Fruit fly (Drosophila melanogaster) whole organism, embryonic: ENCODE data around the gene CG6294.

Experiments
- Adf1 ChIP-seq: fragments of 200-800 bp; sonication (Bioruptor generic); IDR thresholded peaks from 2 replicates; pipeline ENCODE4 v1.3.6; 2022; ENCODE audit warnings: missing biosample characterization, missing genetic modification characterization
- Bgb ChIP-seq: fragments of 200-800 bp; sonication (Bioruptor generic); IDR thresholded peaks from 2 replicates; pipeline ENCODE4 v1.3.6; 2022; ENCODE audit warnings: missing biosample characterization, missing genetic modification characterization; ENCODE audit not compliant: partially characterized antibody
- CG10274 ChIP-seq: fragments of 200-800 bp; sonication (Bioruptor generic); optimal IDR thresholded peaks from 3 replicates; lab custom pipeline; 2017; ENCODE audit warnings: missing biosample characterization, mild to moderate bottlenecking, missing genetic modification characterization
- CG12236 ChIP-seq: fragments of 200-800 bp; sonication (Bioruptor generic); optimal IDR thresholded peaks from 2 replicates; lab custom pipeline; 2016; ENCODE audit warnings: missing biosample characterization, missing genetic modification characterization
- CG12299 ChIP-seq: fragments of 200-800 bp; sonication (Bioruptor generic); optimal IDR thresholded peaks from 2 replicates; lab custom pipeline; 2018; ENCODE audit warnings: missing biosample characterization, mild to moderate bottlenecking, missing genetic modification characterization
- CG12744 ChIP-seq: fragments of 200-800 bp; sonication (Bioruptor generic); optimal IDR thresholded peaks from 2 replicates; lab custom pipeline; 2016; ENCODE audit warnings: missing biosample characterization, missing genetic modification characterization
- CG13287 ChIP-seq: fragments of 200-800 bp; sonication (Bioruptor generic); IDR thresholded peaks from 2 replicates; pipeline ENCODE4 v1.3.6; 2022; ENCODE audit warnings: missing biosample characterization, missing genetic modification characterization; ENCODE audit not compliant: partially characterized antibody
- CG14014 ChIP-seq: fragments of 200-800 bp; sonication (Bioruptor generic); IDR thresholded peaks from 2 replicates; pipeline ENCODE4 v1.3.6; 2022; ENCODE audit warnings: missing biosample characterization, missing genetic modification characterization
- CG15601 ChIP-seq: fragments of 200-800 bp; sonication (Bioruptor generic); optimal IDR thresholded peaks from 3 replicates; lab custom pipeline; 2019; ENCODE audit warnings: missing biosample characterization, mild to moderate bottlenecking, missing genetic modification characterization, moderate library complexity
- CG17612 ChIP-seq: fragments of 200-800 bp; sonication (Bioruptor generic); IDR thresholded peaks from 2 replicates; pipeline ENCODE4 v1.3.6; 2022; ENCODE audit warnings: missing biosample characterization, missing genetic modification characterization
- CG18011 ChIP-seq: fragments of 200-800 bp; sonication (Bioruptor generic); optimal IDR thresholded peaks from 2 replicates; lab custom pipeline; 2017; ENCODE audit warnings: missing biosample characterization, missing genetic modification characterization, mild to moderate bottlenecking, moderate library complexity, missing genotype
- CG18476 ChIP-seq: fragments of 200-800 bp; sonication (Bioruptor generic); optimal IDR thresholded peaks from 2 replicates; lab custom pipeline; 2016; ENCODE audit warnings: missing biosample characterization, mild to moderate bottlenecking, missing genetic modification characterization
- CG31388 ChIP-seq: fragments of 200-800 bp; sonication (Bioruptor generic); optimal IDR thresholded peaks from 2 replicates; lab custom pipeline; 2016; ENCODE audit warnings: missing biosample characterization, missing genetic modification characterization
- CG32532 ChIP-seq: fragments of 200-800 bp; sonication (Bioruptor generic); IDR thresholded peaks from 2 replicates; pipeline ENCODE4 v1.3.6; 2022; ENCODE audit warnings: missing biosample characterization, missing genetic modification characterization
- CG34376 ChIP-seq: fragments of 200-800 bp; sonication (Bioruptor generic); optimal IDR thresholded peaks from 2 replicates; lab custom pipeline; 2018; ENCODE audit warnings: missing biosample characterization, mild to moderate bottlenecking, missing genetic modification characterization
- CG34422 ChIP-seq: fragments of 200-800 bp; sonication (Bioruptor generic); IDR thresholded peaks from 3 replicates; pipeline ENCODE4 v1.3.6; 2022; ENCODE audit warnings: missing biosample characterization, missing genetic modification characterization
- CG6683 ChIP-seq: fragments of 200-800 bp; sonication (Bioruptor generic); optimal IDR thresholded peaks from 2 replicates; lab custom pipeline; 2017; ENCODE audit warnings: missing biosample characterization, mild to moderate bottlenecking, missing genetic modification characterization, missing genetic modification reagents
- CG8478 ChIP-seq: fragments of >200 bp; optimal IDR thresholded peaks from 2 replicates; lab custom pipeline; 2018
- CG8765 ChIP-seq: fragments of 200-800 bp; sonication (Bioruptor generic); IDR thresholded peaks from 2 replicates; pipeline ENCODE4 v1.3.6; 2022; ENCODE audit warnings: missing biosample characterization, missing genetic modification characterization
- CG9437 ChIP-seq: fragments of 200-800 bp; sonication (Bioruptor generic); optimal IDR thresholded peaks from 2 replicates; lab custom pipeline; 2018; ENCODE audit warnings: missing biosample characterization, mild to moderate bottlenecking, missing genetic modification characterization
- Deaf1 ChIP-seq: fragments of 200-800 bp; optimal IDR thresholded peaks from 3 replicates; lab custom pipeline; 2019; ENCODE audit warnings: missing biosample characterization, mild to moderate bottlenecking, missing genetic modification characterization, moderate library complexity
- Ets97D ChIP-seq: fragments of 200-800 bp; sonication (Bioruptor generic); optimal IDR thresholded peaks from 3 replicates; lab custom pipeline; 2016; ENCODE audit warnings: missing biosample characterization, missing genetic modification characterization
- GATAe ChIP-seq: fragments of 200-800 bp; sonication (Bioruptor generic); conservative IDR thresholded peaks from 2 replicates; pipeline ENCODE4 v1.3.6; 2022; ENCODE audit warnings: missing biosample characterization, missing genetic modification characterization
- HmgZ ChIP-seq: fragments of 200-800 bp; sonication (Bioruptor generic); optimal IDR thresholded peaks from 2 replicates; lab custom pipeline; 2018; ENCODE audit warnings: missing biosample characterization, mild to moderate bottlenecking, missing genetic modification characterization
- Rfx ChIP-seq: fragments of 200-800 bp; sonication (Bioruptor generic); IDR thresholded peaks from 2 replicates; pipeline ENCODE4 v1.3.6; 2022; ENCODE audit warnings: missing biosample characterization, missing genetic modification characterization
- Scr ChIP-seq: fragments of 200-800 bp; sonication (Bioruptor generic); IDR thresholded peaks from 2 replicates; pipeline ENCODE4 v1.3.6; 2022; ENCODE audit warnings: missing biosample characterization, missing genetic modification characterization; ENCODE audit not compliant: partially characterized antibody
- Side ChIP-seq: fragments of 200-800 bp; sonication (Bioruptor generic); optimal IDR thresholded peaks from 2 replicates; lab custom pipeline; 2016; ENCODE audit warnings: missing biosample characterization, missing genetic modification characterization
- Sry-δ ChIP-seq: fragments of 200-800 bp; sonication (Bioruptor generic); optimal IDR thresholded peaks from 2 replicates; lab custom pipeline; 2016; ENCODE audit warnings: missing biosample characterization, missing genetic modification characterization
- Trl ChIP-seq, 3 experiments: fragments of >200 bp in 2 of 3; fragments of 200-800 bp in 1 of 3; sonication (Bioruptor generic) in 1 of 3; optimal IDR thresholded peaks; 2 replicates in 1 of 3; 3 replicates in 2 of 3; lab custom pipeline; 2016 to 2017; ENCODE audit warnings: missing biosample characterization in 1 of 3, missing genetic modification characterization in 1 of 3
- amos ChIP-seq: fragments of 200-800 bp; sonication (Bioruptor generic); IDR thresholded peaks from 2 replicates; pipeline ENCODE4 v1.3.6; 2022; ENCODE audit warnings: missing biosample characterization, missing genetic modification characterization; ENCODE audit not compliant: partially characterized antibody
- crol ChIP-seq: fragments of 200-800 bp; sonication (Bioruptor generic); IDR thresholded peaks from 2 replicates; pipeline ENCODE4 v1.3.6; 2022; ENCODE audit warnings: missing biosample characterization, missing genetic modification characterization
- crp ChIP-seq, 2 experiments: fragments of 200-800 bp; sonication (Bioruptor generic); optimal IDR thresholded peaks; 2 replicates in 1 of 2; 3 replicates in 1 of 2; lab custom pipeline; 2017; ENCODE audit warnings: missing biosample characterization in 2 of 2, missing genetic modification characterization in 2 of 2, mild to moderate bottlenecking in 1 of 2, moderate library complexity in 1 of 2
- cwo ChIP-seq: fragments of 200-800 bp; sonication (Bioruptor generic); optimal IDR thresholded peaks from 3 replicates; lab custom pipeline; 2017; ENCODE audit warnings: missing biosample characterization, missing genetic modification characterization, mild to moderate bottlenecking, moderate library complexity, missing genetic modification reagents
- da ChIP-seq: fragments of 200-800 bp; sonication (Bioruptor generic); optimal IDR thresholded peaks from 2 replicates; lab custom pipeline; 2016; ENCODE audit warnings: missing biosample characterization, missing genetic modification characterization
- dpn ChIP-seq, 2 experiments: fragments of 200-800 bp; sonication (Bioruptor generic); optimal IDR thresholded peaks; 3 replicates each; lab custom pipeline; 2016; ENCODE audit warnings: missing biosample characterization in 2 of 2, missing genetic modification characterization in 2 of 2
- grau ChIP-seq: fragments of 200-800 bp; optimal IDR thresholded peaks from 3 replicates; lab custom pipeline; 2019; ENCODE audit warnings: missing biosample characterization, mild to moderate bottlenecking, missing genetic modification characterization, moderate library complexity
- hbn ChIP-seq: fragments of 200-800 bp; sonication (Bioruptor generic); IDR thresholded peaks from 2 replicates; pipeline ENCODE4 v1.3.6; 2022; ENCODE audit warnings: missing biosample characterization, missing genetic modification characterization; ENCODE audit not compliant: partially characterized antibody
- kni ChIP-seq: fragments of 200-800 bp; sonication (Bioruptor generic); optimal IDR thresholded peaks from 3 replicates; lab custom pipeline; 2017; ENCODE audit warnings: mild to moderate bottlenecking, missing biosample characterization, missing genetic modification reagents, missing genetic modification characterization
- nerfin-1 ChIP-seq: fragments of 200-800 bp; sonication (Bioruptor generic); optimal IDR thresholded peaks from 3 replicates; lab custom pipeline; 2019; ENCODE audit warnings: missing biosample characterization, mild to moderate bottlenecking, missing genetic modification characterization, moderate library complexity
- odd ChIP-seq: fragments of 200-800 bp; sonication (Bioruptor generic); optimal IDR thresholded peaks from 2 replicates; lab custom pipeline; 2017; ENCODE audit warnings: missing biosample characterization, mild to moderate bottlenecking, missing genetic modification characterization
- pan ChIP-seq, 4 experiments: fragments of >200 bp in 3 of 4; fragments of 200-800 bp in 1 of 4; sonication (Bioruptor generic) in 1 of 4; optimal IDR thresholded peaks in 3 of 4; IDR thresholded peaks in 1 of 4; 2 replicates each; pipeline versions ENCODE4 v1.3.6 to Lab custom; 2017 to 2022; ENCODE audit warnings: missing biosample characterization in 2 of 4, missing genetic modification characterization in 2 of 4, mixed read lengths in 1 of 4
- pros ChIP-seq: fragments of 200-800 bp; sonication (Bioruptor generic); optimal IDR thresholded peaks from 3 replicates; lab custom pipeline; 2019; ENCODE audit warnings: missing biosample characterization, mild to moderate bottlenecking, missing genetic modification characterization, moderate library complexity
- sqz ChIP-seq: fragments of 200-800 bp; sonication (Bioruptor generic); optimal IDR thresholded peaks from 3 replicates; lab custom pipeline; 2018; ENCODE audit warnings: missing biosample characterization, mild to moderate bottlenecking, missing genetic modification characterization
- sug ChIP-seq: fragments of 200-800 bp; optimal IDR thresholded peaks from 2 replicates; lab custom pipeline; 2019; ENCODE audit warnings: missing biosample characterization, mild to moderate bottlenecking, missing genetic modification characterization, moderate library complexity
- tin ChIP-seq: fragments of 200-800 bp; sonication (Bioruptor generic); optimal IDR thresholded peaks from 3 replicates; lab custom pipeline; 2016; ENCODE audit warnings: missing biosample characterization, missing genetic modification characterization
- tup ChIP-seq: fragments of 200-800 bp; sonication (Bioruptor generic); optimal IDR thresholded peaks from 2 replicates; lab custom pipeline; 2016; ENCODE audit warnings: missing biosample characterization, mild to moderate bottlenecking, missing genetic modification characterization, moderate library complexity
- vnd ChIP-seq: fragments of 200-800 bp; sonication (Bioruptor generic); IDR thresholded peaks from 3 replicates; pipeline ENCODE4 v1.3.6; 2022; ENCODE audit warnings: missing biosample characterization, missing genetic modification characterization; ENCODE audit not compliant: partially characterized antibody
- yki ChIP-seq: fragments of >200 bp; optimal IDR thresholded peaks from 3 replicates; lab custom pipeline; 2018
- zfh2 ChIP-seq: fragments of 200-800 bp; sonication (Bioruptor generic); optimal IDR thresholded peaks from 2 replicates; lab custom pipeline; 2016; ENCODE audit warnings: missing biosample characterization, missing genetic modification characterization

Gene CG6294

DNA sequence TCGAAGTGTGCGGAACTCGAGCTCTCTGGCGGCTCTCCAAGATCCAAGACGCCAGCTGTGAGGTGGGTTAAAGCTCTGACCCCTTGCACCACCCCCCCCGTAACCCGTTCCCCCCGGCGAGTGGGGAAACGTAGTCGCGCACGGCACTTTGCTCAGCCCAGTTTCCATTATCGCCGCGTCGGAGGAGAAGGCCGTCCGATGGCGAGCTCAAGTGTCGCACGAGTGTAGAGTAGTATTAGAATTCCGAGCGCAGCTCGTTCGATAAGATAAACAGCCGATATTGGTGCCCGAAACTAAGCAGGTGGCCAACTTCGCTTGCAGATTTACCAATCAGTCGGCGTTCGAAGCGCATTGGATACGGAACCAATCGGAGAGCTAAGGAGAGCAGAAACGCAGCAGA, 2.9 kb downstream of the CG6294 start:
- TF ChIP-seq CG12236 (GFP tag; lab: Kevin White, UChicago): no peak
- TF ChIP-seq grau (tag; lab: Kevin White, UChicago): no peak
- TF ChIP-seq CG13287 (GFP tag; lab: Robert Waterston, UW): peak; percentile 14; the same call in 1 of the 2 replicates
- TF ChIP-seq Bgb: peak; percentile 41; the same call in 1 of the 2 replicates
- peak; percentile 68 for TF ChIP-seq sug
- no peak for TF ChIP-seq CG8478 (lab: Kevin White, UChicago)
- no peak for TF ChIP-seq Ets97D (GFP tag; lab: Kevin White, UChicago)
- TF ChIP-seq Sry-δ: no peak
- no peak for TF ChIP-seq sqz (GFP tag; lab: Kevin White, UChicago)
- peak; percentile 68 for TF ChIP-seq kni (GFP tag; lab: Kevin White, UChicago)
- no peak for TF ChIP-seq CG10274
- TF ChIP-seq CG32532 (GFP tag; lab: Robert Waterston, UW): no peak
- peak; percentile 73 for TF ChIP-seq pros
- peak; percentile 96 for TF ChIP-seq crol (GFP tag; lab: Robert Waterston, UW)
- TF ChIP-seq CG8765 (GFP tag; lab: Robert Waterston, UW): no peak
- no peak for TF ChIP-seq nerfin-1
- TF ChIP-seq crp (GFP tag; optimal IDR thresholded peaks at IDR 0.05; lab: Kevin White, UChicago): peak in 1 of 2 experiments; percentile 35
- no peak for TF ChIP-seq da (GFP tag; lab: Kevin White, UChicago)
- no peak for TF ChIP-seq CG12744 (GFP tag; lab: Kevin White, UChicago)
- TF ChIP-seq CG18011: no peak
- no peak for TF ChIP-seq tin
- TF ChIP-seq CG14014 (GFP tag; lab: Robert Waterston, UW): no peak
- TF ChIP-seq odd (GFP tag; lab: Kevin White, UChicago): no peak
- TF ChIP-seq tup (GFP tag; lab: Kevin White, UChicago): no peak
- TF ChIP-seq CG34376 (GFP tag; lab: Kevin White, UChicago): peak; percentile 84
- TF ChIP-seq amos (GFP tag; lab: Robert Waterston, UW): peak; percentile 24; the same call in 1 of the 2 replicates
- no peak for TF ChIP-seq CG31388 (GFP tag; lab: Kevin White, UChicago)
- TF ChIP-seq Scr (GFP tag; lab: Robert Waterston, UW): 0 out of 2 replicates have a peak, but pooled peaks have one; percentile 12
- peak; percentile 26 for TF ChIP-seq cwo (GFP tag; lab: Kevin White, UChicago)
- TF ChIP-seq Rfx (GFP tag; lab: Robert Waterston, UW): 0 out of 2 replicates have a peak, but pooled peaks have one; percentile 4
- TF ChIP-seq yki (lab: Kevin White, UChicago): no peak
- peak; percentile 51; the same call in 1 of the 2 replicates for TF ChIP-seq GATAe (GFP tag; lab: Robert Waterston, UW)
- TF ChIP-seq pan (optimal IDR thresholded peaks at IDR 0.05; lab: Kevin White, UChicago): no peak
- no peak for TF ChIP-seq pan (GFP tag; optimal IDR thresholded peaks at IDR 0.05 in 1 of 2, IDR thresholded peaks at IDR 0.05 in 1 of 2)
- no peak for TF ChIP-seq CG12299 (tag; lab: Kevin White, UChicago)
- TF ChIP-seq dpn (GFP tag; optimal IDR thresholded peaks at IDR 0.05; lab: Kevin White, UChicago): no peak
- TF ChIP-seq Adf1 (GFP tag; lab: Robert Waterston, UW): peak; percentile 60
- no peak for TF ChIP-seq CG17612
- TF ChIP-seq zfh2 (GFP tag; lab: Kevin White, UChicago): no peak
- 0 out of 3 replicates have a peak, but pooled peaks have one; percentile 26 for TF ChIP-seq CG34422 (GFP tag; lab: Robert Waterston, UW)
- no peak for TF ChIP-seq CG18476 (GFP tag; lab: Kevin White, UChicago)
- TF ChIP-seq Side (GFP tag; lab: Kevin White, UChicago): no peak
- TF ChIP-seq hbn (GFP tag; lab: Robert Waterston, UW): no peak
- TF ChIP-seq HmgZ (tag; lab: Kevin White, UChicago): peak; percentile 22
- TF ChIP-seq CG15601 (tag; lab: Kevin White, UChicago): no peak
- no peak for TF ChIP-seq vnd (GFP tag; lab: Robert Waterston, UW)
- TF ChIP-seq CG9437 (GFP tag; lab: Kevin White, UChicago): no peak
- TF ChIP-seq CG6683 (GFP tag; lab: Kevin White, UChicago): no peak
- peak; percentile 89 for TF ChIP-seq Deaf1 (tag; lab: Kevin White, UChicago)
- no peak for TF ChIP-seq Trl (optimal IDR thresholded peaks at IDR 0.05; lab: Kevin White, UChicago)
- no peak for TF ChIP-seq Trl (GFP tag; optimal IDR thresholded peaks at IDR 0.05; lab: Kevin White, UChicago)
